Fruit fly (Drosophila melanogaster): Measurements from ENCODE around the gene Fur1.

Gene Fur1

dm6 chr3R:25472635-25473552, at the start of gene Fur1, which contains the start of gene Vps33B (continued):
- TF ChIP-seq exex (tag; optimal IDR thresholded peaks at IDR 0.05) = peak; percentile 76
- TF ChIP-seq kay (GFP tag; optimal IDR thresholded peaks at IDR 0.05) = peak; percentile 97
- peak; percentile 64 for TF ChIP-seq fd102C (GFP tag; optimal IDR thresholded peaks at IDR 0.05)
- peak; percentile 68 for TF ChIP-seq Doc3 (GFP tag; IDR thresholded peaks at IDR 0.05; ENCODE audit: partially characterized antibody)
- TF ChIP-seq B-H2 (GFP tag; optimal IDR thresholded peaks at IDR 0.05) = peak; percentile 97
- TF ChIP-seq CG10979 (tag; optimal IDR thresholded peaks at IDR 0.05) = peak; percentile 96
- TF ChIP-seq slbo (GFP tag; IDR thresholded peaks at IDR 0.05) = peak; percentile 96
- peak; percentile 96 for TF ChIP-seq CG18619 (GFP tag; optimal IDR thresholded peaks at IDR 0.05)
- TF ChIP-seq CG11723 (GFP tag; optimal IDR thresholded peaks at IDR 0.05) = peak; percentile 96
- peak; percentile 93; the same call in 2 of the 3 replicates for TF ChIP-seq CG11456 (GFP tag; IDR thresholded peaks at IDR 0.05)
- TF ChIP-seq CG4854 (GFP tag; optimal IDR thresholded peaks at IDR 0.05) = peak; percentile 97
- peak; percentile 96 for TF ChIP-seq tup (GFP tag; optimal IDR thresholded peaks at IDR 0.05)
- peak; percentile 75 to 95 for TF ChIP-seq Trl (optimal IDR thresholded peaks at IDR 0.05)
- peak; percentile 98 for TF ChIP-seq Trl (GFP tag; optimal IDR thresholded peaks at IDR 0.05)
- TF ChIP-seq HmgZ (tag; optimal IDR thresholded peaks at IDR 0.05) = peak; percentile 98
- peak; percentile 69 for TF ChIP-seq tna (GFP tag; IDR thresholded peaks at IDR 0.05; ENCODE audit: partially characterized antibody)
- TF ChIP-seq slou (GFP tag; optimal IDR thresholded peaks at IDR 0.05) = peak; percentile 95
- peak; percentile 97 for TF ChIP-seq Mes4 (GFP tag; optimal IDR thresholded peaks at IDR 0.05)
- peak; percentile 79 for TF ChIP-seq Scr (GFP tag; IDR thresholded peaks at IDR 0.05; ENCODE audit: partially characterized antibody)
- TF ChIP-seq ro (GFP tag; IDR thresholded peaks at IDR 0.05) = peak; percentile 76
- TF ChIP-seq CG34224 (GFP tag; IDR thresholded peaks at IDR 0.05; ENCODE audit: partially characterized antibody) = peak; percentile 73
- TF ChIP-seq CG4404 (GFP tag; IDR thresholded peaks at IDR 0.05) = peak; percentile 94
- TF ChIP-seq Ssrp (tag; optimal IDR thresholded peaks at IDR 0.05) = peak; percentile 97
- TF ChIP-seq Hr51 (GFP tag; optimal IDR thresholded peaks at IDR 0.05) = peak; percentile 97 to 98
- peak; percentile 94 for TF ChIP-seq lbe (GFP tag; optimal IDR thresholded peaks at IDR 0.05)
- peak; percentile 87 for TF ChIP-seq Hand (GFP tag; optimal IDR thresholded peaks at IDR 0.05)
- TF ChIP-seq wdn (GFP tag; IDR thresholded peaks at IDR 0.05) = peak; percentile 90
- TF ChIP-seq dmrt11E (tag; optimal IDR thresholded peaks at IDR 0.05) = peak; percentile 96
- TF ChIP-seq CG30431 (GFP tag; optimal IDR thresholded peaks at IDR 0.05) = peak; percentile 97
- TF ChIP-seq CG2202 (tag; optimal IDR thresholded peaks at IDR 0.05) = peak; percentile 91
- peak; percentile 80 for TF ChIP-seq fd64A (GFP tag; optimal IDR thresholded peaks at IDR 0.05)
- peak; percentile 96 for TF ChIP-seq crc (GFP tag; optimal IDR thresholded peaks at IDR 0.05)
- TF ChIP-seq HmgD (GFP tag; optimal IDR thresholded peaks at IDR 0.05) = peak; percentile 97
- TF ChIP-seq unpg (GFP tag; optimal IDR thresholded peaks at IDR 0.05) = peak; percentile 96
- TF ChIP-seq chn (GFP tag; optimal IDR thresholded peaks at IDR 0.05) = peak; percentile 99
- peak; percentile 95 for TF ChIP-seq luna (GFP tag; optimal IDR thresholded peaks at IDR 0.05)
- peak; percentile 98 for TF ChIP-seq CG12391 (tag; optimal IDR thresholded peaks at IDR 0.05)
- peak; percentile 93 for TF ChIP-seq sqz (GFP tag; optimal IDR thresholded peaks at IDR 0.05)
- peak; percentile 91; the same call in 1 of the 2 replicates for TF ChIP-seq ttk (GFP tag; IDR thresholded peaks at IDR 0.05)
- peak; percentile 96 for TF ChIP-seq Usf (GFP tag; optimal IDR thresholded peaks at IDR 0.05)
- peak; percentile 94 for TF ChIP-seq Oaz (GFP tag; IDR thresholded peaks at IDR 0.05)
- TF ChIP-seq CG4707 (GFP tag; optimal IDR thresholded peaks at IDR 0.05) = peak; percentile 84
- TF ChIP-seq CG5953 (GFP tag; IDR thresholded peaks at IDR 0.05) = peak; percentile 88
- peak; percentile 94 for TF ChIP-seq CG14014 (GFP tag; IDR thresholded peaks at IDR 0.05)
- TF ChIP-seq nerfin-2 (GFP tag; IDR thresholded peaks at IDR 0.05; ENCODE audit: partially characterized antibody) = peak; percentile 71
- TF ChIP-seq mirr (GFP tag; optimal IDR thresholded peaks at IDR 0.05) = peak; percentile 94
- TF ChIP-seq sug (tag; optimal IDR thresholded peaks at IDR 0.05) = peak; percentile 95
- peak; percentile 99 for TF ChIP-seq shn (GFP tag; optimal IDR thresholded peaks at IDR 0.05)
